Fruit fly (Drosophila melanogaster) whole organism: ENCODE results near the gene Sf3b5.

ENCODE experiments used
- CG8478 ChIP-seq: fragments of >200 bp; optimal IDR thresholded peaks from 2 replicates; lab custom pipeline; 2018; ENCODE audit warnings: inconsistent platforms
- Dll ChIP-seq: fragments of >200 bp; optimal IDR thresholded peaks from 2 replicates; lab custom pipeline; 2017
- EcR ChIP-seq, 2 experiments: fragments of >200 bp; optimal IDR thresholded peaks; 2 replicates each; lab custom pipeline; 2017; ENCODE audit warnings: missing biosample characterization in 2 of 2, missing genetic modification characterization in 2 of 2, missing genetic modification reagents in 2 of 2
- pan ChIP-seq: fragments of >200 bp; optimal IDR thresholded peaks from 2 replicates; lab custom pipeline; 2017
- psq ChIP-seq: fragments of >200 bp; optimal IDR thresholded peaks from 2 replicates; lab custom pipeline; 2017
- usp ChIP-seq: fragments of >200 bp; optimal IDR thresholded peaks from 2 replicates; lab custom pipeline; 2017; ENCODE audit warnings: missing biosample characterization, missing genetic modification characterization, mixed read lengths

DNA sequence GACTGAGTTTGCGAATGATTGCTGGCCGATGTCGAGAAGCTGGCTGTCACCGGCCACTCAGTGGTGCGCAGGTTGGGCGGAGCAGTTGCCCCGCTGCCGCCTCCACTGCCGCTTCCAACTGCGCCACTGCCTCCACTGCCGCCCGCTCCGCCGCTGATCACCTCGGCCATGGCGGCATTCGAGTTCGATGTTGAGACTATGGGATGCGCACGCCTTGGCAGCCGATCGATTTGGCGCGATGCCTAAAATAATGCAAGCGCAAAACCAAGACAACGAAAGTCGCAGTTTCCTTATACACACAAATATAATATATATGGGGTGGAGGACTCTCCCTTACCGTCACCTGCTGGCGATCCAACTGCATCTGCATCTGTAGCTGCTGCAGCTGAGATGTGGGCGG lies 3.4 kb downstream of the Sf3b5 start:
- TF ChIP-seq EcR (GFP tag; optimal IDR thresholded peaks at IDR 0.05; lab: Kevin White, UChicago) (no peak), usp (GFP tag; lab: Kevin White, UChicago) (no peak), psq (lab: Kevin White, UChicago) (no peak), pan (no peak), Dll (no peak), CG8478 (lab: Kevin White, UChicago) (no peak)
